Fruit fly (Drosophila melanogaster) whole organism, prepupa: Measurements from ENCODE around the gene flr.

Experiments used
- CG11294 ChIP-seq: fragments of 200-800 bp; sonication (Bioruptor generic); IDR thresholded peaks from 2 replicates; pipeline ENCODE4 v1.3.6; 2022; ENCODE audit warnings: missing biosample characterization, missing genetic modification characterization
- CG3032 ChIP-seq: fragments of 200-800 bp; optimal IDR thresholded peaks from 2 replicates; lab custom pipeline; 2019; ENCODE audit warnings: missing biosample characterization, mild to moderate bottlenecking, missing genetic modification characterization, moderate library complexity
- CG4318 ChIP-seq: fragments of 200-800 bp; sonication (Bioruptor generic); optimal IDR thresholded peaks from 3 replicates; lab custom pipeline; 2017; ENCODE audit warnings: missing biosample characterization, mild to moderate bottlenecking, missing genetic modification characterization
- CG6163 ChIP-seq: fragments of 200-800 bp; sonication (Bioruptor generic); IDR thresholded peaks from 3 replicates; pipeline ENCODE4 v1.3.6; 2022; ENCODE audit warnings: missing biosample characterization, missing genetic modification characterization
- CG6808 ChIP-seq: fragments of 200-800 bp; sonication (Bioruptor generic); optimal IDR thresholded peaks from 3 replicates; lab custom pipeline; 2017; ENCODE audit warnings: missing biosample characterization, missing genetic modification characterization, mild to moderate bottlenecking, moderate library complexity, missing genetic modification reagents
- CG8319 ChIP-seq: fragments of 200-800 bp; sonication (Bioruptor generic); optimal IDR thresholded peaks from 3 replicates; lab custom pipeline; 2016; ENCODE audit warnings: missing biosample characterization, missing genetic modification characterization
- CG9139 ChIP-seq: fragments of 200-800 bp; sonication (Bioruptor generic); optimal IDR thresholded peaks from 3 replicates; lab custom pipeline; 2017; ENCODE audit warnings: missing biosample characterization, mild to moderate bottlenecking, missing genetic modification characterization
- Hr39 ChIP-seq: fragments of 200-800 bp; sonication (Bioruptor generic); optimal IDR thresholded peaks from 2 replicates; lab custom pipeline; 2016; ENCODE audit warnings: missing biosample characterization, missing genetic modification characterization
- Sox102F ChIP-seq: fragments of 200-800 bp; sonication (Bioruptor generic); optimal IDR thresholded peaks from 2 replicates; lab custom pipeline; 2016; ENCODE audit warnings: missing biosample characterization, mild to moderate bottlenecking, missing genetic modification characterization
- Sox14 ChIP-seq: fragments of 200-800 bp; sonication (Bioruptor generic); optimal IDR thresholded peaks from 3 replicates; lab custom pipeline; 2016; ENCODE audit warnings: missing biosample characterization, missing genetic modification characterization
- achi ChIP-seq: fragments of 200-800 bp; sonication (Bioruptor generic); optimal IDR thresholded peaks from 3 replicates; lab custom pipeline; 2016; ENCODE audit warnings: missing biosample characterization, missing genetic modification characterization
- dsx ChIP-seq: fragments of 200-800 bp; optimal IDR thresholded peaks from 3 replicates; lab custom pipeline; 2019; ENCODE audit warnings: missing biosample characterization, mild to moderate bottlenecking, missing genetic modification characterization, moderate library complexity; ENCODE audit not compliant: poor library complexity, severe bottlenecking
- vri ChIP-seq: fragments of 200-800 bp; sonication (Bioruptor generic); optimal IDR thresholded peaks from 3 replicates; lab custom pipeline; 2016; ENCODE audit warnings: missing biosample characterization, mild to moderate bottlenecking, missing genetic modification characterization

DNA sequence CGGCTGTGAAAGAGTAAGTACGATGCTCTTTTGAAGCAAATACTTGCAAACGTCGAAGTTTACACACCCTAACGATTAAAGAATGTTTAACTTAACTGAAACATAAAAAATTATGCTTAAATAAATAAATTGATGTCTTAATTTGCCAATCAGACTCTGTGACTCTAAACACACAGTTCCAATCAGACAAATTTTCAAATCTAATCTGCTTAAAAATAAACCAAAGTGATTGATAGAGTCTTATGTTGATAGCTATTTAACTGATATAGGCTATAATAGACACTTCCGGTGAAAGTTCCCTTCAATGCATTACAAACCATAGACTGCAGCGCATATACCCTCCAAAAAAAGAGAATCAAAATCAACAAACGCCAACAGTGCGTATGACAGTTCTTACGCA is 38.9 kb downstream of the flr start:
- TF ChIP-seq CG3032 (tag; lab: Kevin White, UChicago): no peak
- peak; percentile 1 for TF ChIP-seq Sox14 (GFP tag; lab: Kevin White, UChicago)
- TF ChIP-seq CG6808: peak; percentile 9
- no peak for TF ChIP-seq dsx
- peak; percentile 36 for TF ChIP-seq vri
- TF ChIP-seq CG6163 (GFP tag; lab: Robert Waterston, UW): 0 out of 3 replicates have a peak, but pooled peaks have one; percentile 13
- TF ChIP-seq Sox102F: peak; percentile 23
- TF ChIP-seq CG9139: no peak
- peak; percentile 15 for TF ChIP-seq CG4318 (GFP tag; lab: Kevin White, UChicago)
- TF ChIP-seq Hr39: peak; percentile 44
- TF ChIP-seq achi: peak; percentile 28
- no peak for TF ChIP-seq CG8319 (GFP tag; lab: Kevin White, UChicago)
- TF ChIP-seq CG11294 (GFP tag; lab: Robert Waterston, UW): peak; percentile 48; the same call in 1 of the 2 replicates
